Fruit fly (Drosophila melanogaster) whole organism, wandering third instar larva: ENCODE data around the gene CG2247.

Experiments
- CG32264 ChIP-seq: fragments of 200-800 bp; sonication (Bioruptor generic); optimal IDR thresholded peaks from 2 replicates; lab custom pipeline; 2016; ENCODE audit warnings: missing biosample characterization, missing genetic modification characterization
- CG9705 ChIP-seq: fragments of 200-800 bp; sonication (Bioruptor generic); optimal IDR thresholded peaks from 2 replicates; lab custom pipeline; 2018; ENCODE audit warnings: missing biosample characterization, mild to moderate bottlenecking, missing genetic modification characterization
- CrebA ChIP-seq: fragments of 200-800 bp; sonication (Bioruptor generic); optimal IDR thresholded peaks from 2 replicates; lab custom pipeline; 2016; ENCODE audit warnings: missing biosample characterization, mild to moderate bottlenecking, missing genetic modification characterization, borderline replicate concordance
- Dfd ChIP-seq: fragments of >200 bp; optimal IDR thresholded peaks from 2 replicates; lab custom pipeline; 2017; ENCODE audit warnings: missing biosample characterization, missing genetic modification characterization
- Dif ChIP-seq: fragments of 200-275, 200-300 bp; sonication (Bioruptor generic); optimal IDR thresholded peaks from 2 replicates; lab custom pipeline; 2018; ENCODE audit warnings: missing biosample characterization, missing genetic modification characterization; ENCODE audit not compliant: partially characterized antibody
- Hnf4 ChIP-seq: fragments of 200-800 bp; sonication (Bioruptor generic); optimal IDR thresholded peaks from 2 replicates; lab custom pipeline; 2016; ENCODE audit warnings: missing biosample characterization, mild to moderate bottlenecking, missing genetic modification characterization
- Jra ChIP-seq: sonication (Bioruptor generic); optimal IDR thresholded peaks from 2 replicates; lab custom pipeline; 2016; ENCODE audit warnings: missing biosample characterization, missing genetic modification characterization
- Mio ChIP-seq: sonication (Bioruptor generic); optimal IDR thresholded peaks from 2 replicates; lab custom pipeline; 2016; ENCODE audit warnings: missing biosample characterization, missing genetic modification characterization
- N ChIP-seq: fragments of >200 bp; optimal IDR thresholded peaks from 2 replicates; lab custom pipeline; 2018; ENCODE audit warnings: missing biosample characterization, missing external identifiers, missing genetic modification characterization
- OdsH ChIP-seq: fragments of 200-800 bp; sonication (Bioruptor generic); optimal IDR thresholded peaks from 2 replicates; lab custom pipeline; 2016; ENCODE audit warnings: missing biosample characterization, mild to moderate bottlenecking, missing genetic modification characterization
- Rel ChIP-seq, 2 experiments: fragments of 200-800 bp; sonication (Bioruptor generic) in 1 of 2; optimal IDR thresholded peaks; 2 replicates in 1 of 2; 3 replicates in 1 of 2; lab custom pipeline; 2016 to 2019; ENCODE audit warnings: mild to moderate bottlenecking in 2 of 2, missing biosample characterization in 2 of 2, missing genetic modification characterization in 2 of 2, moderate library complexity in 1 of 2
- Sp1 ChIP-seq: fragments of 200-800 bp; sonication (Bioruptor generic); optimal IDR thresholded peaks from 3 replicates; lab custom pipeline; 2019; ENCODE audit warnings: missing biosample characterization, mild to moderate bottlenecking, missing genetic modification characterization, moderate library complexity
- Vsx2 ChIP-seq: fragments of 200-300, 225-300 bp; sonication (Bioruptor generic); optimal IDR thresholded peaks from 2 replicates; lab custom pipeline; 2018; ENCODE audit warnings: missing biosample characterization, missing genetic modification characterization; ENCODE audit not compliant: partially characterized antibody
- br ChIP-seq: fragments of 200-800 bp; sonication (Bioruptor generic); optimal IDR thresholded peaks from 2 replicates; lab custom pipeline; 2016; ENCODE audit warnings: missing biosample characterization, missing genetic modification characterization
- brk ChIP-seq: fragments of 200-800 bp; sonication (Bioruptor generic); optimal IDR thresholded peaks from 2 replicates; lab custom pipeline; 2016; ENCODE audit warnings: missing biosample characterization, mild to moderate bottlenecking, missing genetic modification characterization
- dl ChIP-seq, 2 experiments: fragments of 175-275, 200-275 bp in 1 of 2; fragments of 200-275 bp in 1 of 2; sonication (Bioruptor generic); optimal IDR thresholded peaks; lab custom pipeline; 2018; ENCODE audit warnings: mild to moderate bottlenecking in 2 of 2, missing biosample characterization in 2 of 2, missing genetic modification characterization in 2 of 2, moderate library complexity in 2 of 2; ENCODE audit not compliant: partially characterized antibody in 2 of 2, insufficient read depth in 1 of 2
- dsf ChIP-seq: sonication (Bioruptor generic); optimal IDR thresholded peaks from 2 replicates; lab custom pipeline; 2016; ENCODE audit warnings: missing biosample characterization, missing genetic modification characterization, borderline replicate concordance
- ey ChIP-seq: fragments of 200-800 bp; sonication (Bioruptor generic); optimal IDR thresholded peaks from 2 replicates; lab custom pipeline; 2016; ENCODE audit warnings: missing biosample characterization, missing genetic modification characterization
- foxo ChIP-seq, 2 experiments: fragments of 200-800 bp; sonication (Bioruptor generic); optimal IDR thresholded peaks; 2 replicates in 1 of 2; 3 replicates in 1 of 2; lab custom pipeline; 2016 to 2017; ENCODE audit warnings: missing biosample characterization in 2 of 2, missing genetic modification characterization in 2 of 2
- fru ChIP-seq: fragments of 200-800 bp; sonication (Bioruptor generic); optimal IDR thresholded peaks from 3 replicates; lab custom pipeline; 2016; ENCODE audit warnings: missing biosample characterization, mild to moderate bottlenecking, missing genetic modification characterization
- jim ChIP-seq: fragments of 175-275, 200-325 bp; sonication (Bioruptor generic); optimal IDR thresholded peaks from 2 replicates; lab custom pipeline; 2016; ENCODE audit warnings: missing biosample characterization, mild to moderate bottlenecking, missing genetic modification characterization
- pan ChIP-seq: fragments of >200 bp; optimal IDR thresholded peaks from 2 replicates; lab custom pipeline; 2017
- psq ChIP-seq: fragments of 200-800 bp; sonication (Bioruptor generic); optimal IDR thresholded peaks from 3 replicates; lab custom pipeline; 2017; ENCODE audit warnings: missing biosample characterization, mild to moderate bottlenecking, missing genetic modification characterization, moderate library complexity
- rgr ChIP-seq: fragments of 200-800 bp; sonication (Bioruptor generic); optimal IDR thresholded peaks from 3 replicates; lab custom pipeline; 2016; ENCODE audit warnings: missing biosample characterization, mild to moderate bottlenecking, missing genetic modification characterization
- sv ChIP-seq: fragments of 200-800 bp; sonication (Bioruptor generic); optimal IDR thresholded peaks from 3 replicates; lab custom pipeline; 2016; ENCODE audit warnings: missing biosample characterization, missing genetic modification characterization
- tai ChIP-seq: sonication (Bioruptor generic); optimal IDR thresholded peaks from 2 replicates; lab custom pipeline; 2016; ENCODE audit warnings: missing biosample characterization, missing genetic modification characterization
- woc ChIP-seq: sonication (Bioruptor generic); optimal IDR thresholded peaks from 2 replicates; lab custom pipeline; 2016; ENCODE audit warnings: missing biosample characterization, mild to moderate bottlenecking, missing genetic modification characterization

The CG2247 gene

DNA sequence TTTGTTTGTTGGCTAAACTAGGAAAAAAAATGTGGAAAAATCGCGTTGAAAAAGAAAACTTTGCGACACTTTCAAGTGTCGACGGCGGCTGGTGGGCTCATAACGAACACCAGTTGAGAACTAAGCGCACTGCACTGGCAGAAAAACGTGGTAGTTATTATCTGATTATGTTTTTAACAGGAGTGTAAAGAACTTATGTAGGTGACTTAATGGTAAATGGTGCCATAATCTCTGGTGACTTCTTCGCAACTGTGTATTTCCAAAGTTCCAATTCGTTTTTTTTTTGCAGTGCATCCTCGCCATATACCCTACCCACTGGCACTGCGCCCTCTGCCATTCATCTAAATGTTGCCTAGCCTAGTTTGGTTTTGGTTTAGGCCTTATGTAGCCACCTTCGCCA is 41.5 kb upstream of the CG2247 start:
- TF ChIP-seq dsf (no peak), CrebA (GFP tag; lab: Kevin White, UChicago) (no peak), Sp1 (GFP tag; lab: Kevin White, UChicago) (no peak), Mio (no peak), ey (GFP tag; lab: Kevin White, UChicago) (no peak), brk (GFP tag; lab: Kevin White, UChicago) (no peak), Rel (GFP tag; optimal IDR thresholded peaks at IDR 0.05; lab: Kevin White, UChicago) (no peak), Rel (tag; optimal IDR thresholded peaks at IDR 0.05; lab: Kevin White, UChicago) (no peak)

DNA sequence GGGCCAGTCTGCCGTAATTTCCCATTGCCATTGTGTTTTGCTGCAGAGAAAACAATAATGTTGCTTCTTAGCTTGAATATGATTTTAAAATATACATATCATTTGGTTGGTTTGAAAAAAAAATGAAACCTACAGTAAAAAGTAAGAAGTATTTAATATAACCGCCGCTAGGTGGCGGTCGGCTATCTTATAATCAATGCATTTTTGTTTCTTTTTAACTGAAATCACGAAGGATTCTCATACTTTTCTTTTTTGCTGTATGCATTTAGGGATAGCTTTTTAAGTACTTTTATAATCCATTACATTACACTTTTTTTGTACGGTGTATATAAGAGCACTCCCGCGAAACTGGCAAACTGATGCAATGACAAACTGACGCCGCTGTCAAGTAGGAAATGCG is 40.0 kb upstream of the CG2247 start:
- no peak for TF ChIP-seq Jra (GFP tag; lab: Kevin White, UChicago)
- no peak for TF ChIP-seq CG9705 (GFP tag; lab: Kevin White, UChicago)
- no peak for TF ChIP-seq Hnf4 (GFP tag; lab: Kevin White, UChicago)
- TF ChIP-seq Mio = no peak
- TF ChIP-seq br = no peak
- TF ChIP-seq, all 38 proteins: peak for 0

DNA sequence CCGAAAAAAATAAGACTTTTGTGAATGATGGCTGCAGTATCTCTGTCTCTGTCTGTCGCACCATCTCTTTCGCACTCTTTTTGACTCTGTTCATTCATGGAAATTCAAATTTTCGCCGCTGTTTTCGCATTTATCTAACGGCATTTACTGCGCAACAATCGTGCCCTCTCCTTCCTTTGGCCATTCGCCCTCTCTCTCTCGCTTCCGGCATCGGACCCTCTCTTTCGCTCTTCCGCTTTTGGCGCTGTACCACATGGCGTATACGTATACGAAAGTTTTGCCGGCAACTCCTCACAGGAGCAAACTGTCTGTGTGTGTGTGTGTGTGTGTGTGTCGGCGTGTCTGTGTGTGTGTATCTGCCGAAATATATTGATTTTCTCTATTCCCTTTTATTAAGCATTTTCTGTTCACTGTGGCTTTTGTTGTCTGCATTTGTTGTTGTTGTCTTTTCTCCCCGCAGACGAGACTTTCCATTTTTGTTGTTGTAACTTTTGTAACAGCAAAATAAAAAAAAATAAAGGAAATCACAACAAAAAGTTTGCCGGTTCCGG is 33.2 kb upstream of the CG2247 start:
- TF ChIP-seq Sp1 (GFP tag; lab: Kevin White, UChicago) (no peak), tai (no peak), CG9705 (GFP tag; lab: Kevin White, UChicago) (no peak), ey (GFP tag; lab: Kevin White, UChicago) (no peak), brk (GFP tag; lab: Kevin White, UChicago) (no peak), foxo (GFP tag; optimal IDR thresholded peaks at IDR 0.05; lab: Kevin White, UChicago) (no peak), N (GFP tag; lab: Kevin White, UChicago) (no peak), rgr (GFP tag; lab: Kevin White, UChicago) (no peak), Vsx2 (GFP tag; lab: Kevin White, UChicago) (no peak), Dfd (GFP tag; lab: Kevin White, UChicago) (no peak)

DNA sequence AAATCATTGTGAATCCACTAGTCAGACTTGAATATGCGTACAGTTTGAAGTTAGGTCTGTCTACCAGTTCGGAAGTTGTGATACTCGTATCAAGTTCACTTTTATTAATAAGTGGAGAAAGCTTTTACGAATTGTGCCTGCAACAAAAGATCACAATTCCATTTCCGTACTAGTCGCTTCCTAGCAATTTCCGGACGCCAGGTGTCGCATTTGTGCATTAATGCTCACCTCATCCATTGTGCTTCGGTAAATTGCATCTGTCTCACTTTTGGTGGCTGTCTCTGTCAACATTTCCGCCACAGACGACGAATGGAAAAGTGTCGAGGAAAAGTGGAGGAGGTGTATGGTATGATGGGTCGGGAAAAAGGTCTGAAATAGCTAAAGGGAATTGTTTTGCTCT is 31.8 kb upstream of the CG2247 start:
- TF ChIP-seq psq (no peak), pan (lab: Kevin White, UChicago) (no peak), jim (GFP tag; lab: Kevin White, UChicago) (no peak), CG9705 (GFP tag; lab: Kevin White, UChicago) (no peak), Dif (GFP tag; lab: Kevin White, UChicago) (no peak), OdsH (GFP tag; lab: Kevin White, UChicago) (no peak)

DNA sequence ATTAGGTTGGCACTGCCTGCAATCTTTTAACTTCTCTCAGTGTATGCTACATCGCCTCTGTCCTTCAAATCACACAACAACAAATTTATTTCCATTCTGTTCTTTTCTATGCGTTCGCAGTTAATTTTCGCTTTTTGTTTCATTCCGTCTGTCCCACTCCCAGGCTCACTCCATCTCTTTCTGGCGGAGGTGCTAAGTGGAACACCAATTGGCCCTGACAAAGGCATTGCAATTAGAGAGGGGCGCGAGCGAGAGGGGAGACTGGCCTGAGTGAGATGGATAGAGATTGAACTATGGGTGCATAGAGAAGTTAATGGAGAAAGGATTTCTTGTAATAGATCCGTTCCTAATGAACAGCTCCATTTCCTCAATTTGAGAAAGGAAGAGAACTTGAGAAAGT is 29.0 kb upstream of the CG2247 start:
- no peak for TF ChIP-seq psq
- no peak for TF ChIP-seq Dfd (GFP tag; lab: Kevin White, UChicago)
- no peak for TF ChIP-seq tai
- TF ChIP-seq woc (GFP tag; lab: Kevin White, UChicago) = no peak
- TF ChIP-seq CG9705 (GFP tag; lab: Kevin White, UChicago) = no peak
- no peak for TF ChIP-seq CG32264
- no peak for TF ChIP-seq sv (GFP tag; lab: Kevin White, UChicago)
- no peak for TF ChIP-seq pan (lab: Kevin White, UChicago)
- no peak for TF ChIP-seq dl (GFP tag; optimal IDR thresholded peaks at IDR 0.05; lab: Kevin White, UChicago; ENCODE audit: insufficient read depth in 1 of 2, partially characterized antibody in 2 of 2)

DNA sequence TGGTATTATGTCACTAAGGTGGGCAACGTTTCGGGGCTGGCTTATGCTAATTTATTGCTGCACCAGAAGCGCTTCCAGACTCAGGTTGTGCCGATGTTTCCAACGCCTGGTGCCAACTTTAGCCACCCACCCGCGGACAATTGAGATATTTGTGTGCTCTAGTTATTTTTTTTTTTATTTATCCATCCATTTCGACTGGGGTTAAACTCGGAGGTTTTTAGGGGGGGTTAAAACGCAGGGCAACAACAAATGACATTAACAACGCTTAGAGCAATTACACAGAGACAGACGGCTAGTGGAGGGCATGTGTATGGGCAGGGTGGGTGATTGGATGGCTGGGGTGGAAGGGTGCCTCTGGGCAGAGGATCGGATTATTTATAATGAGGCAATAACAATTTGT is 20.3 kb upstream of the CG2247 start:
- TF ChIP-seq fru (GFP tag; lab: Kevin White, UChicago) (no peak), CrebA (GFP tag; lab: Kevin White, UChicago) (no peak)
